Worm (Caenorhabditis elegans) whole organism, L4/young adult: ENCODE data around the gene srx-66.

Source experiments
- W03F9.2 ChIP-seq: fragments of 150-350 bp; optimal IDR thresholded peaks from 2 replicates; lab custom pipeline; 2014; ENCODE audit warnings: missing biosample characterization, missing genetic modification characterization
- dao-5 ChIP-seq: sonication (generic microtip); optimal IDR thresholded peaks from 2 replicates; lab custom pipeline; 2016; ENCODE audit warnings: missing genotype, missing genetic modification characterization, moderate library complexity, missing compliant biosample characterization
- him-1 ChIP-seq: sonication (generic microtip); optimal IDR thresholded peaks from 2 replicates; lab custom pipeline; 2016; ENCODE audit warnings: missing genotype, missing genetic modification reagents, missing genetic modification characterization, missing compliant biosample characterization

ce11 chrV:3949723-3950122 is 30.3 kb downstream of the srx-66 start, which contains the start of gene dach-1:
- TF ChIP-seq dao-5 (no peak), him-1 (tag; lab: Kevin White, UChicago) (no peak), W03F9.2 (no peak)
